Fruit fly (Drosophila melanogaster) whole organism, wandering third instar larva: ENCODE data around the gene CG31347.

ENCODE experiments used
- CG9705 ChIP-seq: fragments of 200-800 bp; sonication (Bioruptor generic); optimal IDR thresholded peaks from 2 replicates; lab custom pipeline; 2018; ENCODE audit warnings: missing biosample characterization, mild to moderate bottlenecking, missing genetic modification characterization
- Dif ChIP-seq: fragments of 200-275, 200-300 bp; sonication (Bioruptor generic); optimal IDR thresholded peaks from 2 replicates; lab custom pipeline; 2018; ENCODE audit warnings: missing biosample characterization, missing genetic modification characterization; ENCODE audit not compliant: partially characterized antibody
- GATAd ChIP-seq: sonication (Bioruptor generic); optimal IDR thresholded peaks from 2 replicates; lab custom pipeline; 2016; ENCODE audit warnings: missing biosample characterization, missing genetic modification characterization
- HLH106 ChIP-seq: fragments of 200-800 bp; optimal IDR thresholded peaks from 3 replicates; lab custom pipeline; 2019; ENCODE audit warnings: missing biosample characterization, mild to moderate bottlenecking, missing genetic modification characterization, moderate library complexity
- Hnf4 ChIP-seq: fragments of 200-800 bp; sonication (Bioruptor generic); optimal IDR thresholded peaks from 2 replicates; lab custom pipeline; 2016; ENCODE audit warnings: missing biosample characterization, mild to moderate bottlenecking, missing genetic modification characterization
- Hr78 ChIP-seq: fragments of >200 bp; optimal IDR thresholded peaks from 2 replicates; lab custom pipeline; 2017; ENCODE audit warnings: missing biosample characterization, missing genetic modification characterization
- Jra ChIP-seq: sonication (Bioruptor generic); optimal IDR thresholded peaks from 2 replicates; lab custom pipeline; 2016; ENCODE audit warnings: missing biosample characterization, missing genetic modification characterization
- Mio ChIP-seq: sonication (Bioruptor generic); optimal IDR thresholded peaks from 2 replicates; lab custom pipeline; 2016; ENCODE audit warnings: missing biosample characterization, missing genetic modification characterization
- OdsH ChIP-seq: fragments of 200-800 bp; sonication (Bioruptor generic); optimal IDR thresholded peaks from 2 replicates; lab custom pipeline; 2016; ENCODE audit warnings: missing biosample characterization, mild to moderate bottlenecking, missing genetic modification characterization
- Rel ChIP-seq, 2 experiments: fragments of 200-800 bp; sonication (Bioruptor generic) in 1 of 2; optimal IDR thresholded peaks; 2 replicates in 1 of 2; 3 replicates in 1 of 2; lab custom pipeline; 2016 to 2019; ENCODE audit warnings: mild to moderate bottlenecking in 2 of 2, missing biosample characterization in 2 of 2, missing genetic modification characterization in 2 of 2, moderate library complexity in 1 of 2
- Sp1 ChIP-seq: fragments of 200-800 bp; sonication (Bioruptor generic); optimal IDR thresholded peaks from 3 replicates; lab custom pipeline; 2019; ENCODE audit warnings: missing biosample characterization, mild to moderate bottlenecking, missing genetic modification characterization, moderate library complexity
- Vsx2 ChIP-seq: fragments of 200-300, 225-300 bp; sonication (Bioruptor generic); optimal IDR thresholded peaks from 2 replicates; lab custom pipeline; 2018; ENCODE audit warnings: missing biosample characterization, missing genetic modification characterization; ENCODE audit not compliant: partially characterized antibody
- br ChIP-seq: fragments of 200-800 bp; sonication (Bioruptor generic); optimal IDR thresholded peaks from 2 replicates; lab custom pipeline; 2016; ENCODE audit warnings: missing biosample characterization, missing genetic modification characterization
- brk ChIP-seq: fragments of 200-800 bp; sonication (Bioruptor generic); optimal IDR thresholded peaks from 2 replicates; lab custom pipeline; 2016; ENCODE audit warnings: missing biosample characterization, mild to moderate bottlenecking, missing genetic modification characterization
- dl ChIP-seq, 2 experiments: fragments of 175-275, 200-275 bp in 1 of 2; fragments of 200-275 bp in 1 of 2; sonication (Bioruptor generic); optimal IDR thresholded peaks; lab custom pipeline; 2018; ENCODE audit warnings: mild to moderate bottlenecking in 2 of 2, missing biosample characterization in 2 of 2, missing genetic modification characterization in 2 of 2, moderate library complexity in 2 of 2; ENCODE audit not compliant: partially characterized antibody in 2 of 2, insufficient read depth in 1 of 2
- dmrt93B ChIP-seq: fragments of 200-800 bp; sonication (Bioruptor generic); optimal IDR thresholded peaks from 2 replicates; lab custom pipeline; 2018; ENCODE audit warnings: missing biosample characterization, mild to moderate bottlenecking, missing genetic modification characterization
- dsf ChIP-seq: sonication (Bioruptor generic); optimal IDR thresholded peaks from 2 replicates; lab custom pipeline; 2016; ENCODE audit warnings: missing biosample characterization, missing genetic modification characterization, borderline replicate concordance
- ey ChIP-seq: fragments of 200-800 bp; sonication (Bioruptor generic); optimal IDR thresholded peaks from 2 replicates; lab custom pipeline; 2016; ENCODE audit warnings: missing biosample characterization, missing genetic modification characterization
- foxo ChIP-seq, 2 experiments: fragments of 200-800 bp; sonication (Bioruptor generic); optimal IDR thresholded peaks; 2 replicates in 1 of 2; 3 replicates in 1 of 2; lab custom pipeline; 2016 to 2017; ENCODE audit warnings: missing biosample characterization in 2 of 2, missing genetic modification characterization in 2 of 2
- fru ChIP-seq: fragments of 200-800 bp; sonication (Bioruptor generic); optimal IDR thresholded peaks from 3 replicates; lab custom pipeline; 2016; ENCODE audit warnings: missing biosample characterization, mild to moderate bottlenecking, missing genetic modification characterization
- h ChIP-seq: fragments of 200-800 bp; sonication (Bioruptor generic); optimal IDR thresholded peaks from 3 replicates; lab custom pipeline; 2016; ENCODE audit warnings: missing biosample characterization, mild to moderate bottlenecking, missing genetic modification characterization
- lola ChIP-seq: fragments of >200 bp; optimal IDR thresholded peaks from 2 replicates; lab custom pipeline; 2017; ENCODE audit warnings: missing biosample characterization, missing genetic modification characterization
- pan ChIP-seq: fragments of >200 bp; optimal IDR thresholded peaks from 2 replicates; lab custom pipeline; 2017
- rgr ChIP-seq: fragments of 200-800 bp; sonication (Bioruptor generic); optimal IDR thresholded peaks from 3 replicates; lab custom pipeline; 2016; ENCODE audit warnings: missing biosample characterization, mild to moderate bottlenecking, missing genetic modification characterization
- sv ChIP-seq: fragments of 200-800 bp; sonication (Bioruptor generic); optimal IDR thresholded peaks from 3 replicates; lab custom pipeline; 2016; ENCODE audit warnings: missing biosample characterization, missing genetic modification characterization
- tai ChIP-seq: sonication (Bioruptor generic); optimal IDR thresholded peaks from 2 replicates; lab custom pipeline; 2016; ENCODE audit warnings: missing biosample characterization, missing genetic modification characterization
- woc ChIP-seq: sonication (Bioruptor generic); optimal IDR thresholded peaks from 2 replicates; lab custom pipeline; 2016; ENCODE audit warnings: missing biosample characterization, mild to moderate bottlenecking, missing genetic modification characterization

The CG31347 gene

DNA sequence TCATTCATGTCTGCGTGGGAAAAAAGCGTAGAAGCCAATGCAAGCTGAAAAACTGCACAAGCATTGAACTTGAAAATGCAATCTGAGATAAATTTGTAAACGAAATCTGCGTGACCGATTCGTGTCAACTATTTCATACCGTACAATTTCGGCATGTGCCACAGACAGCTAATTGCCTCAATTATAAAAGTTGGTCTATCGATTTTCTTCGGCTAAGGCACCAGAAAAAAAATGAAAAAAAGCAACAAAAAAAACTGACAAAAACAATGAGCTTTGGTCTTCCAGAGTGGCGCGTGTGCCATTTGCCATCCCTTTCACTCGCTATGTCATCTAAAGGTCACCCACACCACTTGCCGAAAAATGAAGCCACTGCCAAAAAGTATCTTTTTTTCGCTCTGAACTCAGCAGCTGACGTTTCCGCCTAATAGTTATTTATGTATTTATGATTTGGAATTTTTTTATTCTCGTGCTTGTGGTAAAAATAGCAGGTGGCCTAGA is 26.2 kb upstream of the CG31347 start:
- TF ChIP-seq GATAd (GFP tag; lab: Kevin White, UChicago), result no peak
- no peak for TF ChIP-seq Hnf4 (GFP tag; lab: Kevin White, UChicago)

DNA sequence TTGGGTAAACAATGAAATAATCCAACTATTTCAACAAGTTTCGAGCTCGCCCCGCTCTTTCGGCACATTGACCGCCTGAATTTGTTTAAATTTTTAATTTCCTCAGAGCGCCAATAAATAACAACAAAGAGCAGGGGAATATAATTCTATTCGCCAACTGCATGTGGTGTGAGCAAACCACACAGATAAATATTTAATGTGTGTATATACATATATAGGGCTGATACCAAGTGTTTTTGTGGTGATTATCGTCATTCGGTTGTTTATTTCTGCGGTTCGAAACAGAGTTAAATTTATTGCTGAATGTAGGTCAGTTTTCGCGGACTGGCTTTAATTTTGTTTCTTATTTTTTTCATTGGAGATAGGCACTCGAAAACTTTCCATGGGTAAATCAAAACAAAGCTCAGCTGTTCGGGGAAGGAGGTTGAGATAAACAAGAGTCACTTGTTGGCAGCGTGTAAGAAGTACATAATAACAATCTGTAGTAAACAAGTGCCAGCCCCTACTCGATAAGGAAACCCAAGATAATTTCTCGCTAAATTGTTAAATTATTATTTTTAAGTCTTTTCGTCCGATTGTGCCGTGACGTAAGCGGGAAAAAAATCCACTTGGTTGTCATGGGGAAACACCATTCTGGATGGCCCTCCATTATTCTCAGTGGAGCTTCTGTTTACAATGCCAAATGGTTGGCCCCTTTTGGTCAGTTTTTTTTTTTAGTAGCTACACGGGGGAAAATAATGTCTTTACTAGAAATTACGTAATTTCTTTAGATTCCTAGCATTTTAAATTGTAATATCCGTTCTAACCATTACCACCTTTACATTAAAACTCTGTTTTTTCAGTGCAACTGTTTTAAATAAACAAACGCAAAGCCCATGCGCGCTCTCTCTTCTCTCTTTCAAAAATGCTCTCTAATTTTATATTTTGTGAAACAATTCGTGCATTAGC is 25.5 kb upstream of the CG31347 start:
- no peak for TF ChIP-seq HLH106
- no peak for TF ChIP-seq Hr78 (GFP tag; lab: Kevin White, UChicago)
- TF ChIP-seq dsf, result no peak
- peak; percentile 45 for TF ChIP-seq rgr
- no peak for TF ChIP-seq lola (GFP tag; lab: Kevin White, UChicago)
- no peak for TF ChIP-seq Mio (GFP tag; lab: Kevin White, UChicago)
- peak; percentile 61 for TF ChIP-seq fru (GFP tag; lab: Kevin White, UChicago)
- peak; percentile 39 for TF ChIP-seq Vsx2 (GFP tag; lab: Kevin White, UChicago)
- no peak for TF ChIP-seq pan
- TF ChIP-seq br (GFP tag; lab: Kevin White, UChicago), result peak; percentile 28
- no peak for TF ChIP-seq sv (GFP tag; lab: Kevin White, UChicago)
- TF ChIP-seq ey (GFP tag; lab: Kevin White, UChicago), result peak; percentile 29
- peak; percentile 26 for TF ChIP-seq Sp1 (GFP tag; lab: Kevin White, UChicago)
- TF ChIP-seq Dif (GFP tag; lab: Kevin White, UChicago), result no peak
- peak in 1 of 2 experiments; percentile 65 for TF ChIP-seq foxo (GFP tag; optimal IDR thresholded peaks at IDR 0.05; lab: Kevin White, UChicago)
- peak; percentile 45 for TF ChIP-seq h (GFP tag; lab: Kevin White, UChicago)
- no peak for TF ChIP-seq CG9705 (GFP tag; lab: Kevin White, UChicago)
- peak; percentile 13 for TF ChIP-seq Rel (GFP tag; optimal IDR thresholded peaks at IDR 0.05; lab: Kevin White, UChicago)
- peak; percentile 29 for TF ChIP-seq Rel (tag; optimal IDR thresholded peaks at IDR 0.05; lab: Kevin White, UChicago)
- TF ChIP-seq woc (GFP tag; lab: Kevin White, UChicago), result peak; percentile 11
- no peak for TF ChIP-seq dmrt93B (GFP tag; lab: Kevin White, UChicago)
- TF ChIP-seq dl (GFP tag; optimal IDR thresholded peaks at IDR 0.05; lab: Kevin White, UChicago; ENCODE audit: insufficient read depth in 1 of 2, partially characterized antibody in 2 of 2), result no peak
- no peak for TF ChIP-seq Jra (GFP tag; lab: Kevin White, UChicago)
- peak; percentile 59 for TF ChIP-seq OdsH (GFP tag; lab: Kevin White, UChicago)

DNA sequence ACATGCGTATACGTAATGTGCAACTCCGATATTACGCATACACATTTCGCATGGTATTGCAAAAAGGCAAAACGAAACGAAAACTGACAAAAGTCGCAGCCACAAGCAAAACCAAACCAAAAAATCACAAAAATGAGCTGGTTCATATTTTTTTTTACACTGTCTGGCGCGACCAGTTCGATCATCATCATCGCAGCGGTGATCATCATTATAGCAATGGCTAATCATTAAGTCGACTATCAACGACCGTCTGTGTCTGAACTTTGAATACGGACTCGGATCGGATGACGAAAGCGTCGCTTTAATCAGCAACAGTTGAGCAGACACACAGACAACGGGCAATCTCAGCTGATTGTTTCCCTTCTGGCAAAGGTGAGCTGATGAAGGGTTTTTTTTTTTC is 24.5 kb upstream of the CG31347 start:
- TF ChIP-seq Hnf4 (GFP tag; lab: Kevin White, UChicago) (no peak), tai (GFP tag; lab: Kevin White, UChicago) (no peak), sv (GFP tag; lab: Kevin White, UChicago) (no peak), ey (GFP tag; lab: Kevin White, UChicago) (no peak), br (GFP tag; lab: Kevin White, UChicago) (no peak), brk (GFP tag; lab: Kevin White, UChicago) (no peak)

DNA sequence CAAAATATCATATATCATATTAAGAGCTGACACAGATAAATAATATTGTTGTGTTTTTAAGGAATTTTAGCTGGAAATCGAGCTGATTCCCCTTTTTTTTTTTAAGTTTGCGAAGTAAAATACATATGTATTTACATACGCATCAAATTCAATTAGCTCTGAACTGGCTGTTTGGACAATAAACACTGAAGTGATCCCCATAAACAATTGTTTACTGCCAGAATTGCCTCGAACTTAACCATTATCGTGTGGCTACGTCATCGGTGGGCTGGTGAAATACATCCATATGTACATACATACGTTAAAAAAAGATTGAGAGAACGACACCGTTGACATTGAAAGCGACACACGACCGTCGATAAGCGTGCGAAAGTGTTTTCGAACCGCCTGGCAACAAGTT is 23.9 kb upstream of the CG31347 start:
- TF ChIP-seq Dif (GFP tag; lab: Kevin White, UChicago) (no peak), Rel (GFP tag; optimal IDR thresholded peaks at IDR 0.05; lab: Kevin White, UChicago) (no peak), Rel (tag; optimal IDR thresholded peaks at IDR 0.05; lab: Kevin White, UChicago) (peak; percentile 70), sv (GFP tag; lab: Kevin White, UChicago) (no peak), Sp1 (GFP tag; lab: Kevin White, UChicago) (peak; percentile 57), CG9705 (GFP tag; lab: Kevin White, UChicago) (no peak)

DNA sequence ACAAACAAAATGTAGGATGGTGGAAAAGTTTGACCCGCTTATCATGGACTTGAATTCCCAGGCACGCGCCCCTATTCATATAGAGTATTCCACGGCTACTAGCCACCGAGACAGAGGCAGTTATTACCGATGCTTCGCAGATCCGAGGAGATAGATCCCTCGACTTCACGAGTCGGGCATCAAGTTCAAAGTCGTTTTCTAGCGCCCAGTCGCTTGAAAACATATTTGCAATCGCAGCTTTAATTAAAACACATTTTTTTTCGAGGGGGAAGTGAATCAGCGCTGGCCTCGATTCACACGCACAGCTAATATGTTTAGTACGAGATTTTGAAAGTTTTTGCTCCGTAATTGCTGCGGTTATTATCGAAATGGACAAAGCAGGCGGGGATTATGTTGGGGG is 22.9 kb upstream of the CG31347 start:
- TF ChIP-seq lola (GFP tag; lab: Kevin White, UChicago), result no peak
